Fruit fly (Drosophila melanogaster) whole organism, embryonic: ENCODE results near the gene Dhc64C.

Experiments
- Aef1 ChIP-seq: fragments of 200-800 bp; sonication (Bioruptor generic); IDR thresholded peaks from 3 replicates; pipeline ENCODE4 v1.3.6; 2022; ENCODE audit warnings: missing biosample characterization, missing genetic modification characterization
- Atf3 ChIP-seq: fragments of 200-800 bp; sonication (Bioruptor generic); optimal IDR thresholded peaks from 3 replicates; lab custom pipeline; 2016; ENCODE audit warnings: missing biosample characterization, missing genetic modification characterization
- CG10321 ChIP-seq: fragments of 200-800 bp; sonication (Bioruptor generic); IDR thresholded peaks from 2 replicates; pipeline ENCODE4 v1.3.6; 2022; ENCODE audit warnings: missing biosample characterization, missing genetic modification characterization
- CG11504 ChIP-seq: fragments of 200-800 bp; sonication (Bioruptor generic); optimal IDR thresholded peaks from 3 replicates; lab custom pipeline; 2019; ENCODE audit warnings: missing biosample characterization, mild to moderate bottlenecking, missing genetic modification characterization, moderate library complexity
- CG11696 ChIP-seq: fragments of 200-800 bp; sonication (Bioruptor generic); IDR thresholded peaks from 2 replicates; pipeline ENCODE4 v1.3.6; 2022; ENCODE audit warnings: missing biosample characterization, missing genetic modification characterization
- CG12299 ChIP-seq: fragments of 200-800 bp; sonication (Bioruptor generic); optimal IDR thresholded peaks from 2 replicates; lab custom pipeline; 2018; ENCODE audit warnings: missing biosample characterization, mild to moderate bottlenecking, missing genetic modification characterization
- CG12391 ChIP-seq: fragments of 200-800 bp; sonication (Bioruptor generic); optimal IDR thresholded peaks from 3 replicates; lab custom pipeline; 2018; ENCODE audit warnings: missing biosample characterization, mild to moderate bottlenecking, missing genetic modification characterization, moderate library complexity
- CG12744 ChIP-seq: fragments of 200-800 bp; sonication (Bioruptor generic); optimal IDR thresholded peaks from 2 replicates; lab custom pipeline; 2016; ENCODE audit warnings: missing biosample characterization, missing genetic modification characterization
- CG13775 ChIP-seq: fragments of 200-800 bp; sonication (Bioruptor generic); optimal IDR thresholded peaks from 3 replicates; lab custom pipeline; 2017; ENCODE audit warnings: missing biosample characterization, mild to moderate bottlenecking, missing genetic modification characterization
- CG14050 ChIP-seq: fragments of 200-800 bp; sonication (Bioruptor generic); IDR thresholded peaks from 3 replicates; pipeline ENCODE4 v1.3.6; 2022; ENCODE audit warnings: missing biosample characterization, missing genetic modification characterization
- CG14441 ChIP-seq: fragments of 200-800 bp; sonication (Bioruptor generic); IDR thresholded peaks from 2 replicates; pipeline ENCODE4 v1.3.6; 2022; ENCODE audit warnings: missing biosample characterization, missing genetic modification characterization
- CG15073 ChIP-seq: fragments of 200-800 bp; sonication (Bioruptor generic); optimal IDR thresholded peaks from 2 replicates; lab custom pipeline; 2016; ENCODE audit warnings: missing biosample characterization, missing genetic modification characterization
- CG18619 ChIP-seq: fragments of 200-800 bp; sonication (Bioruptor generic); optimal IDR thresholded peaks from 3 replicates; lab custom pipeline; 2017; ENCODE audit warnings: missing biosample characterization, mild to moderate bottlenecking, missing genetic modification characterization
- CG18764 ChIP-seq: fragments of 200-800 bp; sonication (Bioruptor generic); optimal IDR thresholded peaks from 3 replicates; lab custom pipeline; 2016; ENCODE audit warnings: missing biosample characterization, missing genetic modification characterization
- CG2120 ChIP-seq: fragments of 200-800 bp; sonication (Bioruptor generic); optimal IDR thresholded peaks from 3 replicates; lab custom pipeline; 2016; ENCODE audit warnings: missing biosample characterization, missing genetic modification characterization
- CG2202 ChIP-seq: fragments of 200-800 bp; sonication (Bioruptor generic); optimal IDR thresholded peaks from 2 replicates; lab custom pipeline; 2018; ENCODE audit warnings: missing biosample characterization, mild to moderate bottlenecking, missing genetic modification characterization
- CG2712 ChIP-seq: fragments of 200-800 bp; optimal IDR thresholded peaks from 3 replicates; lab custom pipeline; 2019; ENCODE audit warnings: missing biosample characterization, mild to moderate bottlenecking, missing genetic modification characterization, moderate library complexity
- CG33557 ChIP-seq: fragments of 200-800 bp; sonication (Bioruptor generic); optimal IDR thresholded peaks from 2 replicates; lab custom pipeline; 2019; ENCODE audit warnings: missing biosample characterization, mild to moderate bottlenecking, missing genetic modification characterization, moderate library complexity
- CG4282 ChIP-seq: fragments of 200-800 bp; sonication (Bioruptor generic); optimal IDR thresholded peaks from 2 replicates; lab custom pipeline; 2016; ENCODE audit warnings: missing biosample characterization, missing genetic modification characterization
- CG4820 ChIP-seq: fragments of 200-800 bp; sonication (Bioruptor generic); optimal IDR thresholded peaks from 3 replicates; lab custom pipeline; 2016; ENCODE audit warnings: missing biosample characterization, missing genetic modification characterization
- CG6175 ChIP-seq: fragments of 200-800 bp; sonication (Bioruptor generic); IDR thresholded peaks from 3 replicates; pipeline ENCODE4 v1.3.6; 2022; ENCODE audit warnings: missing biosample characterization, missing genetic modification characterization
- CG7357 ChIP-seq: fragments of 200-800 bp; sonication (Bioruptor generic); IDR thresholded peaks from 3 replicates; pipeline ENCODE4 v1.3.6; 2022; ENCODE audit warnings: missing biosample characterization, missing genetic modification characterization
- CG9215 ChIP-seq: fragments of 200-800 bp; sonication (Bioruptor generic); IDR thresholded peaks from 2 replicates; pipeline ENCODE4 v1.3.6; 2022; ENCODE audit warnings: missing biosample characterization, missing genetic modification characterization
- CG9797 ChIP-seq: fragments of 200-800 bp; sonication (Bioruptor generic); optimal IDR thresholded peaks from 3 replicates; lab custom pipeline; 2018; ENCODE audit warnings: missing biosample characterization, mild to moderate bottlenecking, missing genetic modification characterization
- CkIIα-i1 ChIP-seq: fragments of 200-800 bp; sonication (Bioruptor generic); IDR thresholded peaks from 2 replicates; pipeline ENCODE4 v1.3.6; 2022; ENCODE audit warnings: missing biosample characterization, missing genetic modification characterization
- CoRest ChIP-seq: fragments of 200-800 bp; sonication (Bioruptor generic); optimal IDR thresholded peaks from 3 replicates; lab custom pipeline; 2018; ENCODE audit warnings: missing biosample characterization, mild to moderate bottlenecking, missing genetic modification characterization, moderate library complexity
- Dbx ChIP-seq: fragments of 200-800 bp; sonication (Bioruptor generic); IDR thresholded peaks from 3 replicates; pipeline ENCODE4 v1.3.6; 2022; ENCODE audit warnings: missing biosample characterization, missing genetic modification characterization
- Dek ChIP-seq: fragments of 200-800 bp; sonication (Bioruptor generic); optimal IDR thresholded peaks from 3 replicates; lab custom pipeline; 2019; ENCODE audit warnings: missing biosample characterization, mild to moderate bottlenecking, missing genetic modification characterization, moderate library complexity
- ERR ChIP-seq: fragments of 200-800 bp; sonication (Bioruptor generic); optimal IDR thresholded peaks from 2 replicates; lab custom pipeline; 2016; ENCODE audit warnings: missing biosample characterization, missing genetic modification characterization
- Fer2 ChIP-seq: fragments of 200-800 bp; sonication (Bioruptor generic); optimal IDR thresholded peaks from 2 replicates; lab custom pipeline; 2018; ENCODE audit warnings: missing biosample characterization, mild to moderate bottlenecking, missing genetic modification characterization, moderate library complexity
- Gsc ChIP-seq: fragments of 200-800 bp; sonication (Bioruptor generic); IDR thresholded peaks from 2 replicates; pipeline ENCODE4 v1.3.6; 2022; ENCODE audit warnings: missing biosample characterization, missing genetic modification characterization
- Gug ChIP-seq: fragments of 200-800 bp; sonication (Bioruptor generic); IDR thresholded peaks from 4 replicates; pipeline ENCODE4 v1.3.6; 2022; ENCODE audit warnings: missing biosample characterization, missing genetic modification characterization
- HLH4C ChIP-seq: fragments of 200-800 bp; sonication (Bioruptor generic); IDR thresholded peaks from 3 replicates; pipeline ENCODE4 v1.3.6; 2022; ENCODE audit warnings: missing biosample characterization, missing genetic modification characterization; ENCODE audit not compliant: partially characterized antibody
- Hand ChIP-seq: fragments of 200-800 bp; sonication (Bioruptor generic); optimal IDR thresholded peaks from 2 replicates; lab custom pipeline; 2017; ENCODE audit warnings: mild to moderate bottlenecking, missing biosample characterization, missing genetic modification reagents, missing genetic modification characterization
- Hr39 ChIP-seq: fragments of >200 bp; optimal IDR thresholded peaks from 2 replicates; lab custom pipeline; 2017
- Med ChIP-seq: fragments of 200-800 bp; sonication (Bioruptor generic); peaks from one replicate; lab custom pipeline; 2016; ENCODE audit warnings: missing biosample characterization, missing genetic modification characterization, mild to moderate bottlenecking, inconsistent platforms, moderate library complexity
- NC2α ChIP-seq: fragments of 200-800 bp; sonication (Bioruptor generic); optimal IDR thresholded peaks from 2 replicates; lab custom pipeline; 2016; ENCODE audit warnings: missing biosample characterization, missing genetic modification characterization
- Rfx ChIP-seq: fragments of 200-800 bp; sonication (Bioruptor generic); IDR thresholded peaks from 2 replicates; pipeline ENCODE4 v1.3.6; 2022; ENCODE audit warnings: missing biosample characterization, missing genetic modification characterization
- Xbp1 ChIP-seq: fragments of 200-800 bp; sonication (Bioruptor generic); optimal IDR thresholded peaks from 3 replicates; lab custom pipeline; 2016; ENCODE audit warnings: missing biosample characterization, mild to moderate bottlenecking, missing genetic modification characterization
- Xrp1 ChIP-seq: fragments of 200-800 bp; sonication (Bioruptor generic); IDR thresholded peaks from 2 replicates; pipeline ENCODE4 v1.3.6; 2022; ENCODE audit warnings: missing biosample characterization, missing genetic modification characterization
- ab ChIP-seq: fragments of 200-800 bp; sonication (Bioruptor generic); optimal IDR thresholded peaks from 2 replicates; lab custom pipeline; 2016; ENCODE audit warnings: missing biosample characterization, missing genetic modification characterization
- ato ChIP-seq: fragments of 200-800 bp; sonication (Bioruptor generic); IDR thresholded peaks from 2 replicates; pipeline ENCODE4 v1.3.6; 2022; ENCODE audit warnings: missing biosample characterization, missing genetic modification characterization; ENCODE audit not compliant: partially characterized antibody
- chif ChIP-seq, 2 experiments: fragments of 200-800 bp; sonication (Bioruptor generic); optimal IDR thresholded peaks; 3 replicates each; lab custom pipeline; 2016; ENCODE audit warnings: missing biosample characterization in 2 of 2, missing genetic modification characterization in 2 of 2
- crc ChIP-seq: fragments of 200-800 bp; sonication (Bioruptor generic); optimal IDR thresholded peaks from 2 replicates; lab custom pipeline; 2016; ENCODE audit warnings: missing biosample characterization, missing genetic modification characterization
- danr ChIP-seq: fragments of 200-800 bp; sonication (Bioruptor generic); IDR thresholded peaks from 2 replicates; pipeline ENCODE4 v1.3.6; 2022; ENCODE audit warnings: missing biosample characterization, missing genetic modification characterization
- h ChIP-seq: fragments of >200 bp; optimal IDR thresholded peaks from 2 replicates; lab custom pipeline; 2017
- lbe ChIP-seq: fragments of 200-800 bp; sonication (Bioruptor generic); optimal IDR thresholded peaks from 2 replicates; lab custom pipeline; 2016; ENCODE audit warnings: missing biosample characterization, mild to moderate bottlenecking, missing genetic modification characterization
- lilli ChIP-seq: fragments of 200-800 bp; sonication (Bioruptor generic); optimal IDR thresholded peaks from 3 replicates; lab custom pipeline; 2016; ENCODE audit warnings: missing biosample characterization, missing genetic modification characterization
- so ChIP-seq: fragments of 200-800 bp; sonication (Bioruptor generic); IDR thresholded peaks from 3 replicates; pipeline ENCODE4 v1.3.6; 2022; ENCODE audit warnings: missing biosample characterization, missing genetic modification characterization
- toy ChIP-seq: fragments of 200-800 bp; sonication (Bioruptor generic); IDR thresholded peaks from 2 replicates; pipeline ENCODE4 v1.3.6; 2022; ENCODE audit warnings: missing biosample characterization, missing genetic modification characterization
- zf30C ChIP-seq: fragments of 200-800 bp; sonication (Bioruptor generic); optimal IDR thresholded peaks from 3 replicates; lab custom pipeline; 2018; ENCODE audit warnings: missing biosample characterization, mild to moderate bottlenecking, missing genetic modification characterization

The Dhc64C gene

dm6 chr3L:4824356-4825138, 940 bp downstream of the Dhc64C start (continued):
- TF ChIP-seq CG12391 (tag; lab: Kevin White, UChicago) (peak; percentile 97), Hand (GFP tag; lab: Kevin White, UChicago) (peak; percentile 89), ato (no peak), Xrp1 (GFP tag; lab: Robert Waterston, UW) (peak; percentile 98), CG12299 (tag; lab: Kevin White, UChicago) (peak; percentile 90), danr (GFP tag; lab: Robert Waterston, UW) (peak; percentile 83), toy (GFP tag; lab: Robert Waterston, UW) (peak; percentile 92), chif (GFP tag; optimal IDR thresholded peaks at IDR 0.05; lab: Kevin White, UChicago) (peak; percentile 86 to 93), NC2α (GFP tag; lab: Kevin White, UChicago) (peak; percentile 72), CG15073 (GFP tag; lab: Kevin White, UChicago) (peak; percentile 74), lilli (GFP tag; lab: Kevin White, UChicago) (peak; percentile 97), Rfx (GFP tag; lab: Robert Waterston, UW) (peak; percentile 97), CG13775 (GFP tag; lab: Kevin White, UChicago) (peak; percentile 94), CG11504 (tag; lab: Kevin White, UChicago) (peak; percentile 96), ab (GFP tag; lab: Kevin White, UChicago) (peak; percentile 77), CG10321 (GFP tag; lab: Robert Waterston, UW) (peak; percentile 82), CG18619 (GFP tag; lab: Kevin White, UChicago) (peak; percentile 94), ERR (GFP tag; lab: Kevin White, UChicago) (peak; percentile 65), zf30C (GFP tag; lab: Kevin White, UChicago) (no peak), Fer2 (tag; lab: Kevin White, UChicago) (peak; percentile 71), CG4820 (GFP tag; lab: Kevin White, UChicago) (peak; percentile 95), Atf3 (GFP tag; lab: Kevin White, UChicago) (peak; percentile 88), crc (GFP tag; lab: Kevin White, UChicago) (peak; percentile 78), CG2120 (peak; percentile 97), CoRest (tag; lab: Kevin White, UChicago) (peak; percentile 97), HLH4C (GFP tag; lab: Robert Waterston, UW) (peak; percentile 32; the same call in 1 of the 3 replicates), CG9215 (GFP tag; lab: Robert Waterston, UW) (peak; percentile 94), CG7357 (GFP tag; lab: Robert Waterston, UW) (peak; percentile 92), CG18764 (GFP tag; lab: Kevin White, UChicago) (peak; percentile 87), CG14441 (GFP tag; lab: Robert Waterston, UW) (peak; percentile 98), Gug (peak; percentile 96), CG33557 (GFP tag; lab: Kevin White, UChicago) (peak; percentile 76), CG4282 (GFP tag; lab: Kevin White, UChicago) (peak; percentile 48), CG2712 (peak; percentile 96), CG11696 (GFP tag; lab: Robert Waterston, UW) (peak; percentile 89), Dek (tag; lab: Kevin White, UChicago) (peak; percentile 92), h (no peak), Xbp1 (GFP tag; lab: Kevin White, UChicago) (peak; percentile 97), CG12744 (peak; percentile 92), CG2202 (tag; lab: Kevin White, UChicago) (peak; percentile 89), lbe (GFP tag; lab: Kevin White, UChicago) (peak; percentile 80), Med (GFP tag; lab: Kevin White, UChicago) (peak; percentile 98), Hr39 (no peak), CG6175 (GFP tag; lab: Robert Waterston, UW) (peak; percentile 90), so (GFP tag; lab: Robert Waterston, UW) (peak; percentile 98), CG9797 (GFP tag; lab: Kevin White, UChicago) (peak; percentile 25), Gsc (GFP tag; lab: Robert Waterston, UW) (peak; percentile 90), Dbx (GFP tag; lab: Robert Waterston, UW) (peak; percentile 98), CG14050 (GFP tag; lab: Robert Waterston, UW) (peak; percentile 94), CkIIα-i1 (GFP tag; lab: Robert Waterston, UW) (peak; percentile 86), Aef1 (GFP tag; lab: Robert Waterston, UW) (peak; percentile 96)
